Worm (Caenorhabditis elegans): ENCODE results near the gene B0353.1.

- TF ChIP-seq tab-1 (GFP tag; IDR thresholded peaks at IDR 0.05) (no peak), ref-1 (GFP tag; conservative IDR thresholded peaks at IDR 0.05) (no peak), T22C8.4 (GFP tag; IDR thresholded peaks at IDR 0.05) (no peak), flt-1 (GFP tag; IDR thresholded peaks at IDR 0.05) (peak; percentile 65; the same call in 1 of the 2 replicates), cog-1 (tag; optimal IDR thresholded peaks at IDR 0.05) (peak; percentile 91), ztf-29 (GFP tag; IDR thresholded peaks at IDR 0.05) (no peak)
Measured at ce11 chrIII:623754-624153, 68.0 kb downstream of the B0353.1 start.
